Worm (Caenorhabditis elegans): ENCODE measurements around the gene C49C3.4.
"Not testable (repeated sequence)": the region's sequence is repeated elsewhere in the genome, so short reads cannot be mapped to it uniquely, and the experiment has no call there.

The C49C3.4 gene

ce11 chrIV:17301933-17302332, 18.7 kb upstream of the C49C3.4 start, which contains the start of gene ifta-2:
ifta-2 (minus strand) TSS chrIV:17302033.
- TF ChIP-seq pqm-1 (tag; optimal IDR thresholded peaks at IDR 0.05) (no peak), lim-6 (tag; optimal IDR thresholded peaks at IDR 0.05) (no peak), rnt-1 (tag; optimal IDR thresholded peaks at IDR 0.05) (no peak), unc-86 (tag; optimal IDR thresholded peaks at IDR 0.05) (no peak), ttx-3 (tag; optimal IDR thresholded peaks at IDR 0.05) (no peak), dve-1 (tag; optimal IDR thresholded peaks at IDR 0.05) (no peak), ceh-14 (tag; optimal IDR thresholded peaks at IDR 0.05) (no peak), fax-1 (tag; optimal IDR thresholded peaks at IDR 0.05) (no peak), madf-2 (tag; optimal IDR thresholded peaks at IDR 0.05) (no peak), sox-2 (GFP tag; IDR thresholded peaks at IDR 0.05) (no peak), pros-1 (tag; optimal IDR thresholded peaks at IDR 0.05) (no peak), unc-3 (GFP tag; conservative IDR thresholded peaks at IDR 0.05) (no peak), unc-3 (tag; optimal IDR thresholded peaks at IDR 0.05) (no peak), sdc-2 (tag; optimal IDR thresholded peaks at IDR 0.05) (no peak), zip-5 (tag; optimal IDR thresholded peaks at IDR 0.05) (no peak), elt-4 (tag; optimal IDR thresholded peaks at IDR 0.05) (no peak), pha-4 (tag; optimal IDR thresholded peaks at IDR 0.05) (no peak)

- not testable (repeated sequence) for TF ChIP-seq nhr-11 (tag; optimal IDR thresholded peaks at IDR 0.05); madf-2 (tag; optimal IDR thresholded peaks at IDR 0.05); ama-1 (optimal IDR thresholded peaks at IDR 0.05)
Observed at ce11 chrIV:17307223-17307622, 13.4 kb upstream of the C49C3.4 start, which contains the start of gene T28F3.8. T28F3.8 (minus strand) TSS chrIV:17307323.

- no peak for TF ChIP-seq unc-3 (GFP tag; conservative IDR thresholded peaks at IDR 0.05)
- no peak for TF ChIP-seq unc-3 (tag; optimal IDR thresholded peaks at IDR 0.05)
- no peak for TF ChIP-seq ceh-2 (tag; optimal IDR thresholded peaks at IDR 0.05)
- no peak for TF ChIP-seq dmd-4 (tag; optimal IDR thresholded peaks at IDR 0.05; ENCODE audit: borderline replicate concordance)
- TF ChIP-seq nhr-11 (tag; optimal IDR thresholded peaks at IDR 0.05), result no peak
- no peak for TF ChIP-seq ceh-9 (tag; optimal IDR thresholded peaks at IDR 0.05)
- no peak for TF ChIP-seq unc-42 (tag; optimal IDR thresholded peaks at IDR 0.05)
- no peak for TF ChIP-seq F13H6.1 (tag; optimal IDR thresholded peaks at IDR 0.05)
- TF ChIP-seq fkh-6 (tag; optimal IDR thresholded peaks at IDR 0.05), result no peak
- no peak for TF ChIP-seq elt-2 (tag; optimal IDR thresholded peaks at IDR 0.05)
- no peak for TF ChIP-seq unc-86 (tag; optimal IDR thresholded peaks at IDR 0.05)
- TF ChIP-seq ceh-22 (tag; optimal IDR thresholded peaks at IDR 0.05), result no peak
- TF ChIP-seq C38D4.7 (GFP tag; optimal IDR thresholded peaks at IDR 0.05), result no peak
- TF ChIP-seq ahr-1 (tag; optimal IDR thresholded peaks at IDR 0.05), result no peak
- no peak for TF ChIP-seq lim-6 (tag; optimal IDR thresholded peaks at IDR 0.05)
- no peak for TF ChIP-seq nfya-1 (tag; optimal IDR thresholded peaks at IDR 0.05)
- no peak for TF ChIP-seq hlh-8 (tag; optimal IDR thresholded peaks at IDR 0.05)
Observed at ce11 chrIV:17308211-17308610, 12.4 kb upstream of the C49C3.4 start, which contains the start of gene T28F3.9. T28F3.9 (plus strand) TSS chrIV:17308511.

- TF ChIP-seq ceh-24 (tag; optimal IDR thresholded peaks at IDR 0.05) (no peak), unc-55 (GFP tag; optimal IDR thresholded peaks at IDR 0.05) (no peak), sdc-2 (tag; optimal IDR thresholded peaks at IDR 0.05) (no peak), fkh-10 (GFP tag; optimal IDR thresholded peaks at IDR 0.05) (no peak), sox-2 (GFP tag; IDR thresholded peaks at IDR 0.05) (no peak), ceh-45 (GFP tag; IDR thresholded peaks at IDR 0.05) (no peak), ceh-22 (tag; optimal IDR thresholded peaks at IDR 0.05) (no peak), ceh-31 (tag; optimal IDR thresholded peaks at IDR 0.05) (no peak), fax-1 (tag; optimal IDR thresholded peaks at IDR 0.05) (no peak), hlh-13 (GFP tag; optimal IDR thresholded peaks at IDR 0.05) (no peak), che-1 (tag; optimal IDR thresholded peaks at IDR 0.05) (no peak), nhr-232 (tag; optimal IDR thresholded peaks at IDR 0.05) (no peak), lim-6 (tag; optimal IDR thresholded peaks at IDR 0.05) (no peak), K02D7.2 (tag; optimal IDR thresholded peaks at IDR 0.05) (no peak), elt-2 (tag; optimal IDR thresholded peaks at IDR 0.05) (no peak), mec-3 (tag; optimal IDR thresholded peaks at IDR 0.05; ENCODE audit: borderline replicate concordance) (no peak), nhr-11 (tag; optimal IDR thresholded peaks at IDR 0.05) (no peak)
Observed at ce11 chrIV:17311842-17312241, 8.8 kb upstream of the C49C3.4 start, which contains the start of gene snf-9. snf-9 (plus strand) TSS chrIV:17312142.

Data from whole organism, late embryonic.